Worm (Caenorhabditis elegans): ENCODE results near the gene C06C6.9.

C06C6.9 gene

DNA sequence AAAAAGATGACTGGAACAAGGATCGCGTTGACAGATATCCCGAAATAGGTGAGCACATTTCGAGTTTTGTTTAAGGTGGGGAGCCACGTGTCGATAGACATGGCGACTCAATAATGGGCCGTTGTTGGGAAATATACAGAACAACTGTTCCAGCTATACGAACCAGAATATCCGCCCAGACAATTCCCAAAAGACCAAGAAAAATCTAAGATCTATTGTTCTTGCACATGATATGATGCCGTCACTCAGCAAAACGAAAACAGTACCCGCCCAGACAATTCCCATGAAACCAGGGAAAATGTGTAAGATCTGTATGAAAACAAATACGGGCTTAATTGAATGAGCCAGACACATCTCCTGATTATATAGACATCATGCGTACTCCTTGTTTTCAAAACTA is 10.9 kb upstream of the C06C6.9 start, which contains the start of gene str-231:
TSS of gene str-231 (minus strand) at position 101 of the 400 bp plus-strand sequence.
- TF ChIP-seq ekl-4 (GFP tag; IDR thresholded peaks at IDR 0.05) (no peak), ceh-100 (GFP tag; IDR thresholded peaks at IDR 0.05) (no peak), xnd-1 (tag; optimal IDR thresholded peaks at IDR 0.05) (no peak), hlh-12 (tag; optimal IDR thresholded peaks at IDR 0.05) (no peak), F10E7.11 (tag; optimal IDR thresholded peaks at IDR 0.05) (no peak), Y67H2A.10 (GFP tag; conservative IDR thresholded peaks at IDR 0.05) (no peak), rpc-1 (optimal IDR thresholded peaks at IDR 0.05) (no peak), rpc-1 (tag; optimal IDR thresholded peaks at IDR 0.05) (no peak), tbp1 (GFP tag; optimal IDR thresholded peaks at IDR 0.05) (no peak), ceh-91 (GFP tag; IDR thresholded peaks at IDR 0.05) (no peak), aptf-2 (GFP tag; conservative IDR thresholded peaks at IDR 0.05) (no peak), F22D6.2 (tag; optimal IDR thresholded peaks at IDR 0.05) (no peak), die-1 (tag; optimal IDR thresholded peaks at IDR 0.05) (no peak), Y56A3A.18 (GFP tag; IDR thresholded peaks at IDR 0.05) (no peak), somi-1 (GFP tag; optimal IDR thresholded peaks at IDR 0.05) (no peak), ztf-28 (GFP tag; IDR thresholded peaks at IDR 0.05) (no peak), K12H6.12 (tag; optimal IDR thresholded peaks at IDR 0.05) (no peak)

DNA sequence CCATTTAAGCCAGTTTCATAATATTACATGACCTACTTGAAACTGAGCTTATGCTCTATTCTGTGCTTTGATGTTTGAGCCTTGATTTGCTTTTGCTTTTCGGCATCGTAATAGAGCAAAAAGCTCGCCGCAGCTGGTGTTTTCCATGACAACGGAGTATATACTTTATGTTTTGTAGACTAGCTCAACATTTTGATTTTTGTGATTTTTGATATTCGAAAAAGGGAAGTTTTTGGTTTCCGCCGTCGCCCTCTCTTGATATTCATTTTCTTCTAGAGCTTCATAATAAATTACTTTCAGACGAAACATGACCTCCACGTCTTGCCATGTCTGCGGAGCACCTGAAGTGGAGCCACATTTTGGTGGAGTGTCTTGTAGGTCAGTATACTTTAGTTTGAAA is 5.7 kb upstream of the C06C6.9 start, which contains the start of gene nhr-63:
TSS of gene nhr-63 (plus strand) at position 301 of the 400 bp plus-strand sequence.
- TF ChIP-seq nfyb-1 (GFP tag; IDR thresholded peaks at IDR 0.05) (no peak), aptf-2 (GFP tag; conservative IDR thresholded peaks at IDR 0.05) (no peak), aptf-3 (GFP tag; IDR thresholded peaks at IDR 0.05) (no peak), egrh-3 (GFP tag; IDR thresholded peaks at IDR 0.05) (no peak), ceh-100 (GFP tag; IDR thresholded peaks at IDR 0.05) (no peak), nhr-90 (tag; optimal IDR thresholded peaks at IDR 0.05) (no peak), Y56A3A.18 (GFP tag; IDR thresholded peaks at IDR 0.05) (no peak), madf-10 (tag; optimal IDR thresholded peaks at IDR 0.05) (no peak), madf-8 (GFP tag; conservative IDR thresholded peaks at IDR 0.05) (no peak), nhr-80 (tag; optimal IDR thresholded peaks at IDR 0.05) (no peak), Y95B8A.8 (GFP tag; IDR thresholded peaks at IDR 0.05) (no peak), fkh-3 (tag; optimal IDR thresholded peaks at IDR 0.05) (no peak), let-526 (GFP tag; IDR thresholded peaks at IDR 0.05) (no peak), rcor-1 (GFP tag; IDR thresholded peaks at IDR 0.05) (no peak), rec-8 (tag; optimal IDR thresholded peaks at IDR 0.05) (no peak), ekl-4 (GFP tag; IDR thresholded peaks at IDR 0.05) (no peak), unc-130 (GFP tag; optimal IDR thresholded peaks at IDR 0.05) (no peak), K11D2.4 (GFP tag; IDR thresholded peaks at IDR 0.05) (no peak)

ce11 chrV:16000433-16000832 is 3.9 kb upstream of the C06C6.9 start, which contains the start of gene nhr-50:
Gene nhr-50 (minus strand): TSS chrV:16000631.
- no peak for TF ChIP-seq pbrm-1 (GFP tag; IDR thresholded peaks at IDR 0.05)
- no peak for TF ChIP-seq ztf-3 (GFP tag; optimal IDR thresholded peaks at IDR 0.05)
- TF ChIP-seq hmg-1.2 (GFP tag; IDR thresholded peaks at IDR 0.05): peak; percentile 58; the same call in 1 of the 2 replicates
- no peak for TF ChIP-seq sptf-2 (GFP tag; optimal IDR thresholded peaks at IDR 0.05)
- peak; percentile 20 for TF ChIP-seq attf-5 (GFP tag; optimal IDR thresholded peaks at IDR 0.05)
- no peak for TF ChIP-seq ets-4 (GFP tag; optimal IDR thresholded peaks at IDR 0.05)
- TF ChIP-seq chd-7 (tag; optimal IDR thresholded peaks at IDR 0.05): no peak
- no peak for TF ChIP-seq sdz-38 (tag; optimal IDR thresholded peaks at IDR 0.05)
- peak; percentile 50; the same call in 1 of the 2 replicates for TF ChIP-seq dox-1 (GFP tag; IDR thresholded peaks at IDR 0.05)
- TF ChIP-seq nfya-1 (tag; optimal IDR thresholded peaks at IDR 0.05; ENCODE audit: borderline replicate concordance, insufficient read depth): no peak
- TF ChIP-seq nfyb-1 (GFP tag; IDR thresholded peaks at IDR 0.05): peak; percentile 34; the same call in 1 of the 2 replicates
- TF ChIP-seq ceh-79 (tag; optimal IDR thresholded peaks at IDR 0.05): no peak
- TF ChIP-seq atf-7 (tag; optimal IDR thresholded peaks at IDR 0.05): peak; percentile 77
- no peak for TF ChIP-seq hsf-1 (GFP tag; IDR thresholded peaks at IDR 0.05)
- no peak for TF ChIP-seq F49E8.2 (tag; optimal IDR thresholded peaks at IDR 0.05; ENCODE audit: insufficient read depth)
- no peak for TF ChIP-seq attf-6 (GFP tag; IDR thresholded peaks at IDR 0.05)
- TF ChIP-seq nhr-80 (tag; optimal IDR thresholded peaks at IDR 0.05): peak; percentile 78
- no peak for TF ChIP-seq tbp1 (GFP tag; optimal IDR thresholded peaks at IDR 0.05)
- TF ChIP-seq lin-35 (GFP tag; optimal IDR thresholded peaks at IDR 0.05): no peak
- TF ChIP-seq ceh-27 (GFP tag; optimal IDR thresholded peaks at IDR 0.05): no peak
- TF ChIP-seq ztf-28 (GFP tag; IDR thresholded peaks at IDR 0.05): no peak
